Worm (Caenorhabditis elegans) whole organism, L4 larva: ENCODE measurements around the gene F35C8.5.

Experiments
- F10B5.3 ChIP-seq: sonication (generic microtip); optimal IDR thresholded peaks from 2 replicates; lab custom pipeline; 2016; ENCODE audit warnings: mild to moderate bottlenecking, missing genetic modification characterization, missing compliant biosample characterization
- F26F4.8 ChIP-seq: fragments of 200-800 bp; sonication (Bioruptor generic); conservative IDR thresholded peaks from 2 replicates; pipeline ENCODE4 v1.3.6; 2022; ENCODE audit warnings: missing genetic modification characterization, missing compliant biosample characterization
- T20F7.1 ChIP-seq: fragments of 200-800 bp; sonication (Bioruptor generic); optimal IDR thresholded peaks from 2 replicates; lab custom pipeline; 2018; ENCODE audit warnings: mild to moderate bottlenecking, missing genetic modification characterization, missing compliant biosample characterization
- Y105C5A.15 ChIP-seq: fragments of 200-800 bp; sonication (Bioruptor generic); IDR thresholded peaks from 2 replicates; pipeline ENCODE4 v1.3.6; 2022; ENCODE audit warnings: missing genetic modification characterization, missing compliant biosample characterization
- Y75B8A.6 ChIP-seq: fragments of 200-800 bp; sonication (Bioruptor generic); IDR thresholded peaks from 2 replicates; pipeline ENCODE4 v1.3.6; 2022; ENCODE audit warnings: missing genetic modification reagents, missing genetic modification characterization, missing compliant biosample characterization
- ZK546.5 ChIP-seq, 2 experiments: sonication (generic microtip); optimal IDR thresholded peaks; 2 replicates each; lab custom pipeline; 2017; ENCODE audit warnings: missing biosample characterization in 2 of 2, missing genetic modification characterization in 2 of 2
- aha-1 ChIP-seq: fragments of 150-350 bp; peaks from one replicate; lab custom pipeline; 2014; ENCODE audit warnings: missing biosample characterization, missing genetic modification characterization
- ama-1 ChIP-seq: fragments of 150-350 bp; optimal IDR thresholded peaks from 2 replicates; lab custom pipeline; 2014; ENCODE audit warnings: inconsistent platforms, mixed read lengths
- ceh-44 ChIP-seq: fragments of 200-800 bp; sonication (Bioruptor generic); IDR thresholded peaks from 2 replicates; pipeline ENCODE4 v1.3.6; 2022; ENCODE audit warnings: missing genetic modification reagents, missing genetic modification characterization, missing compliant biosample characterization
- daf-12 ChIP-seq: fragments of 150-350 bp; optimal IDR thresholded peaks from 2 replicates; lab custom pipeline; 2014; ENCODE audit warnings: missing biosample characterization, missing genetic modification reagents, missing genetic modification characterization
- daf-16 ChIP-seq, 3 experiments: sonication (generic microtip); optimal IDR thresholded peaks; 2 replicates each; lab custom pipeline; 2016 to 2017; ENCODE audit warnings: missing genetic modification characterization in 3 of 3, missing genetic modification reagents in 3 of 3, mild to moderate bottlenecking in 2 of 3, missing compliant biosample characterization in 2 of 3, missing biosample characterization in 1 of 3, moderate library complexity in 1 of 3
- daf-8 ChIP-seq: fragments of 200-800 bp; sonication (Bioruptor generic); IDR thresholded peaks from 2 replicates; pipeline ENCODE4 v1.3.6; 2022; ENCODE audit warnings: missing genetic modification characterization, missing compliant biosample characterization
- dmd-6 ChIP-seq: fragments of 200-800 bp; sonication (Bioruptor generic); IDR thresholded peaks from 2 replicates; pipeline ENCODE4 v1.3.6; 2022; ENCODE audit warnings: missing genetic modification reagents, missing genetic modification characterization, missing compliant biosample characterization
- dmd-8 ChIP-seq: fragments of 200-800 bp; sonication (Bioruptor generic); IDR thresholded peaks from 2 replicates; pipeline ENCODE4 v1.3.6; 2022; ENCODE audit warnings: missing genetic modification characterization, missing compliant biosample characterization
- dpl-1 ChIP-seq: fragments of 150-350 bp; optimal IDR thresholded peaks from 2 replicates; lab custom pipeline; 2014; ENCODE audit warnings: missing biosample characterization, missing genetic modification reagents, missing genetic modification characterization
- egl-43 ChIP-seq: fragments of 200-800 bp; sonication (Bioruptor generic); IDR thresholded peaks from 2 replicates; pipeline ENCODE4 v1.3.6; 2022; ENCODE audit warnings: missing genetic modification reagents, missing genetic modification characterization, missing compliant biosample characterization
- fkh-10 ChIP-seq: fragments of 150-350 bp; optimal IDR thresholded peaks from 2 replicates; lab custom pipeline; 2014; ENCODE audit warnings: missing biosample characterization, missing genetic modification reagents, missing genetic modification characterization
- fos-1 ChIP-seq: fragments of 150-350 bp; optimal IDR thresholded peaks from 2 replicates; lab custom pipeline; 2014; ENCODE audit warnings: missing biosample characterization, missing genetic modification characterization
- hif-1 ChIP-seq, 2 experiments: sonication (generic microtip); optimal IDR thresholded peaks; 2 replicates each; lab custom pipeline; 2016 to 2017; ENCODE audit warnings: missing compliant biosample characterization in 2 of 2, missing genetic modification characterization in 2 of 2, missing genetic modification reagents in 2 of 2, missing genotype in 2 of 2, mild to moderate bottlenecking in 1 of 2
- hmg-1.1 ChIP-seq: fragments of 200-800 bp; sonication (Bioruptor generic); IDR thresholded peaks from 2 replicates; pipeline ENCODE4 v1.3.6; 2022; ENCODE audit warnings: missing genetic modification reagents, missing genetic modification characterization, missing compliant biosample characterization
- jun-1 ChIP-seq: fragments of 150-350 bp; optimal IDR thresholded peaks from 2 replicates; lab custom pipeline; 2014; ENCODE audit warnings: missing biosample characterization, missing genetic modification reagents, missing genetic modification characterization
- lim-7 ChIP-seq: fragments of 200-800 bp; sonication (Bioruptor generic); IDR thresholded peaks from 2 replicates; pipeline ENCODE4 v1.3.6; 2022; ENCODE audit warnings: missing genetic modification characterization, missing compliant biosample characterization
- lin-15B ChIP-seq: fragments of 150-350 bp; sonication (generic microtip); optimal IDR thresholded peaks from 3 replicates; lab custom pipeline; 2014; ENCODE audit warnings: missing biosample characterization, missing genetic modification characterization
- lin-38 ChIP-seq: fragments of 200-800 bp; sonication (Bioruptor generic); IDR thresholded peaks from 2 replicates; pipeline ENCODE4 v1.3.6; 2022; ENCODE audit warnings: missing genetic modification reagents, missing genetic modification characterization, missing compliant biosample characterization
- lir-3 ChIP-seq: sonication (generic microtip); optimal IDR thresholded peaks from 2 replicates; lab custom pipeline; 2016; ENCODE audit warnings: mild to moderate bottlenecking, missing genetic modification characterization, missing compliant biosample characterization
- madf-9 ChIP-seq: fragments of 200-800 bp; sonication (Bioruptor generic); conservative IDR thresholded peaks from 2 replicates; pipeline ENCODE4 v1.3.6; 2022; ENCODE audit warnings: missing genetic modification reagents, missing genetic modification characterization, missing compliant biosample characterization
- mdl-1 ChIP-seq, 2 experiments: fragments of 150-350 bp in 1 of 2; sonication (generic microtip) in 1 of 2; optimal IDR thresholded peaks; 2 replicates each; lab custom pipeline; 2014 to 2017; ENCODE audit warnings: missing biosample characterization in 2 of 2, missing genetic modification characterization in 2 of 2
- mdt-29 ChIP-seq: fragments of 200-800 bp; sonication (Bioruptor generic); IDR thresholded peaks from 2 replicates; pipeline ENCODE4 v1.3.6; 2022; ENCODE audit warnings: missing genetic modification reagents, missing genetic modification characterization, missing compliant biosample characterization
- mep-1 ChIP-seq: fragments of 150-350 bp; sonication (generic microtip); optimal IDR thresholded peaks from 3 replicates; lab custom pipeline; 2014; ENCODE audit warnings: missing biosample characterization, missing genetic modification characterization
- mes-2 ChIP-seq: sonication (generic microtip); optimal IDR thresholded peaks from 2 replicates; lab custom pipeline; 2016; ENCODE audit warnings: missing genotype, mild to moderate bottlenecking, missing genetic modification characterization, missing compliant biosample characterization; ENCODE audit not compliant: poor library complexity, severe bottlenecking
- mxl-2 ChIP-seq: fragments of 200-800 bp; sonication (Bioruptor generic); conservative IDR thresholded peaks from 2 replicates; pipeline ENCODE4 v1.3.6; 2022; ENCODE audit warnings: missing genetic modification reagents, missing genetic modification characterization, missing compliant biosample characterization
- mxl-3 ChIP-seq: fragments of 200-800 bp; sonication (Bioruptor generic); optimal IDR thresholded peaks from 2 replicates; lab custom pipeline; 2018; ENCODE audit warnings: mild to moderate bottlenecking, missing genetic modification characterization, missing compliant biosample characterization
- nhr-10 ChIP-seq: fragments of 150-350 bp; optimal IDR thresholded peaks from 2 replicates; lab custom pipeline; 2014; ENCODE audit warnings: missing biosample characterization, missing genetic modification characterization
- nhr-102 ChIP-seq: sonication (generic microtip); optimal IDR thresholded peaks from 2 replicates; lab custom pipeline; 2016; ENCODE audit warnings: mild to moderate bottlenecking, missing genetic modification characterization, moderate library complexity, missing compliant biosample characterization
- nhr-111 ChIP-seq: fragments of 200-800 bp; sonication (Bioruptor generic); optimal IDR thresholded peaks from 2 replicates; lab custom pipeline; 2018; ENCODE audit warnings: mild to moderate bottlenecking, missing genetic modification characterization, missing compliant biosample characterization
- nhr-237 ChIP-seq: sonication (generic microtip); optimal IDR thresholded peaks from 2 replicates; lab custom pipeline; 2017; ENCODE audit warnings: missing biosample characterization, missing genetic modification characterization
- nhr-42 ChIP-seq: fragments of 200-800 bp; sonication (Bioruptor generic); IDR thresholded peaks from 2 replicates; pipeline ENCODE4 v1.3.6; 2022; ENCODE audit warnings: missing genetic modification characterization, missing compliant biosample characterization
- nhr-76 ChIP-seq: fragments of 150-350 bp; optimal IDR thresholded peaks from 2 replicates; lab custom pipeline; 2014; ENCODE audit warnings: missing biosample characterization, missing genetic modification characterization
- php-3 ChIP-seq: fragments of 200-800 bp; sonication (Bioruptor generic); IDR thresholded peaks from 2 replicates; pipeline ENCODE4 v1.3.6; 2022; ENCODE audit warnings: missing genetic modification reagents, missing genetic modification characterization, missing compliant biosample characterization
- sdz-12 ChIP-seq: fragments of 200-800 bp; sonication (Bioruptor generic); optimal IDR thresholded peaks from 2 replicates; lab custom pipeline; 2018; ENCODE audit warnings: mild to moderate bottlenecking, missing genetic modification characterization, missing compliant biosample characterization
- spr-1 ChIP-seq: sonication (generic microtip); optimal IDR thresholded peaks from 2 replicates; lab custom pipeline; 2016; ENCODE audit warnings: mild to moderate bottlenecking, missing genetic modification characterization, missing compliant biosample characterization
- unc-62 ChIP-seq, 3 experiments: fragments of 150-350 bp in 1 of 3; sonication (generic microtip); optimal IDR thresholded peaks in 2 of 3; peaks in 1 of 3; 1 replicate in 1 of 3; 2 replicates in 2 of 3; lab custom pipeline; 2014 to 2017; ENCODE audit warnings: missing biosample characterization in 3 of 3, missing genetic modification characterization in 3 of 3, missing genetic modification reagents in 3 of 3, missing genotype in 1 of 3
- zag-1 ChIP-seq: fragments of 150-350 bp; optimal IDR thresholded peaks from 2 replicates; lab custom pipeline; 2014; ENCODE audit warnings: missing biosample characterization, missing genetic modification characterization
- zfp-2 ChIP-seq: sonication (generic microtip); optimal IDR thresholded peaks from 2 replicates; lab custom pipeline; 2016; ENCODE audit warnings: mild to moderate bottlenecking, missing genetic modification characterization, missing compliant biosample characterization
- zfp-3 ChIP-seq: fragments of 200-800 bp; sonication (Bioruptor generic); conservative IDR thresholded peaks from 2 replicates; pipeline ENCODE4 v1.3.6; 2022; ENCODE audit warnings: missing genetic modification reagents, missing genetic modification characterization, missing compliant biosample characterization
- ztf-11 ChIP-seq: fragments of 150-350 bp; optimal IDR thresholded peaks from 2 replicates; lab custom pipeline; 2014; ENCODE audit warnings: missing biosample characterization, missing genetic modification characterization

The F35C8.5 gene

DNA sequence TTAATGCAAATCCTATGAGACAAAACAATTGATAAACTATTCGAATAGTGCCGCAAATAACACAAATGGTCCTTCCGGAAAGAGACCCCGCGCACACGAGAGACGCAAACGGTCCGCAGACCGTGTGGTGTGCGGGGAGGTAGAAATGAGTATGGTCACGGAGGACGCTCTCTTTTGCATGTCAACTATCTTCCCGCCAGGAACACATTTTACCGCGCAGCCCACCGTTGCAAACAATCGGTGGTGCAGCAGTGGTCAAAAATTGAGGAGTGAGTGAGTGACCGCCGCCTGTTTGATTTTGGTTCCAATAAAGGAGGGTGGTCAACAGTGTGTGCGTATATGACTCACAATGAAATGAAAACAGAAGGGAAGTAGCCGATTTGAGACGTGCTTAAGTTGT is 4.9 kb upstream of the F35C8.5 start:
- no peak for TF ChIP-seq zag-1 (tag; lab: Kevin White, UChicago)
- no peak for TF ChIP-seq mdt-29 (GFP tag; lab: Robert Waterston, UW)
- TF ChIP-seq php-3, result no peak
- no peak for TF ChIP-seq lin-38
- 0 out of 2 replicates have a peak, but pooled peaks have one; percentile 33 for TF ChIP-seq egl-43 (GFP tag; lab: Robert Waterston, UW)

DNA sequence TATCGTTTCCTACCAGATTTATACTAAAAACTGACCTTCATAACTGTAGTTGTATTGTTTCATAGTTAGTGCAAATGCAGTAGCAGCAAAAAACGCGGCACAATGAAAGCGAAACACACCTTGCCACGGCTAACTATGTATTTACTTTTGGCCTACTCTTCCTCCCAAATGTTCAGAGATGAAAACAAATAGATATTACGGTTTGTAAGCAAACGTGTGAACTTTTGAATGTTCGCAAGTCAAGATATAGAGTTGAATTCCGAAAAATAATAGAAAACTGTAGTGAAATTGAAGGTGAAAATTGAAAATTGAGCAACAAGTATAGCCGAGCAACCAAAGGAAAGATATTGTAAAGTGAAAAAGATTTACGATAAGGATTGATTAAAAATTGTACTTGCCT is 1.4 kb upstream of the F35C8.5 start, which contains the start of gene chtl-1:
chtl-1 (minus strand) TSS at position 101 of the 400 bp plus-strand sequence.
- no peak for TF ChIP-seq ZK546.5 (tag; optimal IDR thresholded peaks at IDR 0.05; lab: Kevin White, UChicago)
- no peak for TF ChIP-seq fkh-10 (GFP tag; lab: Kevin White, UChicago)
- TF ChIP-seq nhr-102 (tag; lab: Kevin White, UChicago), result no peak
- TF ChIP-seq dmd-8 (GFP tag; lab: Robert Waterston, UW), result no peak
- no peak for TF ChIP-seq nhr-76
- no peak for TF ChIP-seq ama-1 (lab: Kevin White, UChicago)
- no peak for TF ChIP-seq jun-1 (tag; lab: Kevin White, UChicago)
- TF ChIP-seq lim-7 (GFP tag; lab: Robert Waterston, UW), result no peak
- no peak for TF ChIP-seq sdz-12
- no peak for TF ChIP-seq nhr-111 (GFP tag; lab: Kevin White, UChicago)
- TF ChIP-seq spr-1 (tag; lab: Kevin White, UChicago), result no peak

DNA sequence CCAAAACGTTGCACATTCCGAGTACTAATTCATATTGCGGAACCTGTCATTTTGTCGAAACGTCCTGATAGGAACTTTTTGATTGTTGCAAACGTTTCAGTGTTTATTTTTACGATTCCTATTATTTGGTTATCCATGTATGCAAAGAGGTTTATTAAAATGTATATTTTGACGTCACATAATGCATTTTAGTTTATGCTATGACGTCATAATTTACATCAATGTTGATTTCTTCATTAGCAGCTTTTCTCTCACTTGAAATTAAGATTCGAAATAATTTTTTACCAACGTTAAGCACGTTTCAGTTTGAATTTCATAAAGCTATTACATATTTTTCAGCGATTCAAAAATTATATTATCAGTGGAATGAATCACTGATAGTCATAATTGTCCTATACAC is 1.0 kb downstream of the F35C8.5 start:
- TF ChIP-seq zfp-3 (GFP tag; lab: Robert Waterston, UW), result no peak
- no peak for TF ChIP-seq hmg-1.1 (GFP tag; lab: Robert Waterston, UW)
- no peak for TF ChIP-seq dmd-6 (GFP tag; lab: Robert Waterston, UW)
- TF ChIP-seq zfp-2, result no peak
- no peak for TF ChIP-seq egl-43 (GFP tag; lab: Robert Waterston, UW)
- no peak for TF ChIP-seq nhr-102 (tag; lab: Kevin White, UChicago)
- no peak for TF ChIP-seq lim-7 (GFP tag; lab: Robert Waterston, UW)
- no peak for TF ChIP-seq lir-3 (tag; lab: Kevin White, UChicago)
- TF ChIP-seq Y75B8A.6 (GFP tag; lab: Robert Waterston, UW), result no peak
- no peak for TF ChIP-seq lin-15B (tag; lab: Kevin White, UChicago)
- no peak for TF ChIP-seq mxl-2 (GFP tag; lab: Robert Waterston, UW)
- TF ChIP-seq ceh-44 (GFP tag; lab: Robert Waterston, UW), result no peak
- no peak for TF ChIP-seq hif-1 (tag; optimal IDR thresholded peaks at IDR 0.05; lab: Kevin White, UChicago)
- no peak for TF ChIP-seq aha-1
- TF ChIP-seq nhr-10 (tag; lab: Kevin White, UChicago), result no peak

DNA sequence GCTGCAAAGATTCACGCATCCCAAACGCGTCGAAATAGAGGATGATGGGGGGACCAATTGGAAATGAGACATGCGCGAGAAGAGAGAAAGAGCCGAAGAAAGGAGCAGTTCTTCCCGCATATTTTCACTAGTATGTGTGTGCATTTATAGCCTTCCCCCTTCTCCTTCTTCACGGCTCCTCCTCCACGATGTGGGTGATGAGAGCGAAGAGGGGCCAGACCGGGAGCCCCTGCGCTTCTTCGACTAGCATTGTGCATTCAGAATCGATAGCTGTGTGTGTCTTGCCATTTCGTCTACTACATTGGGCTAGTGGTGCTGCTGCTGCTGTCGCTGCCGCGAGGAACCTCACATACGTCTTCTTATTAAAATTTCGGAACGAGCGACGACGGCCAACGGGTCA is 2.6 kb downstream of the F35C8.5 start, which contains the start of gene jkk-1:
jkk-1 (plus strand) TSS at position 249 of the 400 bp plus-strand sequence.
- TF ChIP-seq dpl-1 (GFP tag; lab: Kevin White, UChicago) (no peak), daf-12 (no peak), madf-9 (GFP tag; lab: Robert Waterston, UW) (no peak), unc-62 (GFP tag; optimal IDR thresholded peaks at IDR 0.05 in 1 of 2; lab: Kevin White, UChicago) (peak in 1 of 2 experiments; percentile 97), unc-62 (tag; optimal IDR thresholded peaks at IDR 0.05; lab: Kevin White, UChicago) (no peak), ZK546.5 (tag; optimal IDR thresholded peaks at IDR 0.05; lab: Kevin White, UChicago) (no peak), mep-1 (tag; lab: Kevin White, UChicago) (peak; percentile 48), nhr-42 (GFP tag; lab: Robert Waterston, UW) (no peak), fos-1 (tag; lab: Kevin White, UChicago) (no peak), daf-8 (GFP tag; lab: Robert Waterston, UW) (no peak), hmg-1.1 (GFP tag; lab: Robert Waterston, UW) (peak; percentile 75), mxl-3 (GFP tag; lab: Kevin White, UChicago) (peak; percentile 2), F10B5.3 (tag; lab: Kevin White, UChicago) (no peak), fkh-10 (GFP tag; lab: Kevin White, UChicago) (peak; percentile 78), php-3 (no peak), daf-16 (GFP tag; optimal IDR thresholded peaks at IDR 0.05; lab: Kevin White, UChicago) (no peak), daf-16 (tag; optimal IDR thresholded peaks at IDR 0.05; lab: Kevin White, UChicago) (no peak), mes-2 (tag; lab: Kevin White, UChicago) (no peak), zfp-2 (no peak), nhr-237 (tag; lab: Kevin White, UChicago) (no peak), ztf-11 (tag; lab: Kevin White, UChicago) (no peak), mdl-1 (tag; optimal IDR thresholded peaks at IDR 0.05; lab: Kevin White, UChicago) (peak in 1 of 2 experiments; percentile 39), T20F7.1 (no peak), Y105C5A.15 (GFP tag; lab: Robert Waterston, UW) (no peak), F26F4.8 (GFP tag; lab: Robert Waterston, UW) (no peak)
